Worm (Caenorhabditis elegans) whole organism, early embryonic: ENCODE data around the gene F19B2.5.

Experiments
- B0310.2 ChIP-seq: sonication (generic microtip); optimal IDR thresholded peaks from 2 replicates; lab custom pipeline; 2016; ENCODE audit warnings: mild to moderate bottlenecking, missing genetic modification characterization, missing compliant biosample characterization
- ama-1 ChIP-seq: fragments of 150-350 bp; optimal IDR thresholded peaks from 2 replicates; lab custom pipeline; 2014
- ceh-13 ChIP-seq: fragments of 200-800 bp; sonication (Bioruptor generic); optimal IDR thresholded peaks from 2 replicates; lab custom pipeline; 2018; ENCODE audit warnings: mild to moderate bottlenecking, missing genetic modification characterization, missing compliant biosample characterization
- flt-1 ChIP-seq: fragments of 200-800 bp; sonication (Bioruptor generic); IDR thresholded peaks from 2 replicates; pipeline ENCODE4 v1.3.6; 2022; ENCODE audit warnings: missing genetic modification characterization, missing compliant biosample characterization
- hmbx-1 ChIP-seq: sonication (generic microtip); optimal IDR thresholded peaks from 2 replicates; lab custom pipeline; 2016; ENCODE audit warnings: mild to moderate bottlenecking, missing genetic modification characterization, missing compliant biosample characterization
- hmg-4 ChIP-seq: fragments of 200-800 bp; sonication (Bioruptor generic); optimal IDR thresholded peaks from 2 replicates; lab custom pipeline; 2018; ENCODE audit warnings: mild to moderate bottlenecking, missing genetic modification characterization, missing compliant biosample characterization
- hnd-1 ChIP-seq: sonication (generic microtip); optimal IDR thresholded peaks from 2 replicates; lab custom pipeline; 2016; ENCODE audit warnings: missing genetic modification characterization, missing compliant biosample characterization
- pes-1 ChIP-seq: fragments of 200-800 bp; sonication (Bioruptor generic); IDR thresholded peaks from 2 replicates; pipeline ENCODE4 v1.3.6; 2022; ENCODE audit warnings: missing genetic modification reagents, missing genetic modification characterization, missing compliant biosample characterization
- scrt-1 ChIP-seq: fragments of 200-800 bp; sonication (Bioruptor generic); IDR thresholded peaks from 2 replicates; pipeline ENCODE4 v1.3.6; 2022; ENCODE audit warnings: missing genetic modification characterization, missing compliant biosample characterization

DNA sequence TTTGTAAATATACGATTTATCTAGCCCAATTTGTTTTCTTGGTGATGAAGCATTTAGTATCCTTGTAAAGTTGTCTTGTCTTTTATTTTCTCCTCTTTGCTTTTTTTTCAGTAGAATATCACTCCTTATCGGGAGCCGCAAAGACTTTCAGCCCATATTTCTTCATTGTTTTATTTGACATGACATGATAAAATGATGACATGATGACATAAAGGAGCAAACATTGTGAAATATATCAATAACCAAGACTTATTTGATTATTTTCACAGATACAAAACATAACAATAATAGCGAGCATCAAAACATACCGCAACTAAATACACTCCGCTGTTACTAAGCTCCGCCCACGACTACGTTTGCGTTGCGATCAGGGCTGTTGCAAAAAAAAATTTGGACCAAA, 1.8 kb upstream of the F19B2.5 start:
- TF ChIP-seq flt-1 (GFP tag; lab: Robert Waterston, UW): no peak
- no peak for TF ChIP-seq ama-1 (lab: Kevin White, UChicago)
- no peak for TF ChIP-seq hmbx-1 (tag; lab: Kevin White, UChicago)
- TF ChIP-seq scrt-1 (GFP tag; lab: Robert Waterston, UW): no peak
- TF ChIP-seq hmg-4 (GFP tag; lab: Kevin White, UChicago): no peak
- TF ChIP-seq hnd-1: no peak
- TF ChIP-seq ceh-13: no peak
- no peak for TF ChIP-seq pes-1
- no peak for TF ChIP-seq B0310.2 (tag; lab: Kevin White, UChicago)
